Fruit fly (Drosophila melanogaster) whole organism, embryonic: Measurements from ENCODE around the gene Nep2.

ENCODE experiments used
- Asciz ChIP-seq: fragments of 200-800 bp; sonication (Bioruptor generic); optimal IDR thresholded peaks from 2 replicates; lab custom pipeline; 2017; ENCODE audit warnings: missing biosample characterization, mild to moderate bottlenecking, missing genetic modification characterization, missing genetic modification reagents
- Bgb ChIP-seq: fragments of 200-800 bp; sonication (Bioruptor generic); IDR thresholded peaks from 2 replicates; pipeline ENCODE4 v1.3.6; 2022; ENCODE audit warnings: missing biosample characterization, missing genetic modification characterization; ENCODE audit not compliant: partially characterized antibody
- CG10462 ChIP-seq: fragments of 200-800 bp; sonication (Bioruptor generic); optimal IDR thresholded peaks from 2 replicates; lab custom pipeline; 2016; ENCODE audit warnings: missing biosample characterization, missing genetic modification characterization
- CG11695 ChIP-seq: fragments of 200-800 bp; sonication (Bioruptor generic); IDR thresholded peaks from 3 replicates; pipeline ENCODE4 v1.3.6; 2022; ENCODE audit warnings: missing biosample characterization, missing genetic modification characterization
- CG12071 ChIP-seq: fragments of 200-800 bp; sonication (Bioruptor generic); optimal IDR thresholded peaks from 3 replicates; lab custom pipeline; 2018; ENCODE audit warnings: missing biosample characterization, mild to moderate bottlenecking, missing genetic modification characterization
- CG12104 ChIP-seq: fragments of 200-800 bp; sonication (Bioruptor generic); optimal IDR thresholded peaks from 3 replicates; lab custom pipeline; 2016; ENCODE audit warnings: missing biosample characterization, missing genetic modification characterization
- CG13894 ChIP-seq: fragments of 200-800 bp; sonication (Bioruptor generic); optimal IDR thresholded peaks from 3 replicates; lab custom pipeline; 2018; ENCODE audit warnings: missing biosample characterization, mild to moderate bottlenecking, missing genetic modification characterization, moderate library complexity
- CG14014 ChIP-seq: fragments of 200-800 bp; sonication (Bioruptor generic); IDR thresholded peaks from 2 replicates; pipeline ENCODE4 v1.3.6; 2022; ENCODE audit warnings: missing biosample characterization, missing genetic modification characterization
- CG14050 ChIP-seq: fragments of 200-800 bp; sonication (Bioruptor generic); IDR thresholded peaks from 3 replicates; pipeline ENCODE4 v1.3.6; 2022; ENCODE audit warnings: missing biosample characterization, missing genetic modification characterization
- CG15269 ChIP-seq: fragments of 200-800 bp; sonication (Bioruptor generic); optimal IDR thresholded peaks from 2 replicates; lab custom pipeline; 2018; ENCODE audit warnings: missing biosample characterization, mild to moderate bottlenecking, missing genetic modification characterization, moderate library complexity
- CG15696 ChIP-seq: fragments of 200-800 bp; sonication (Bioruptor generic); optimal IDR thresholded peaks from 2 replicates; lab custom pipeline; 2019; ENCODE audit warnings: missing biosample characterization, mild to moderate bottlenecking, missing genetic modification characterization, moderate library complexity
- CG17361 ChIP-seq: fragments of 200-800 bp; sonication (Bioruptor generic); IDR thresholded peaks from 3 replicates; pipeline ENCODE4 v1.3.6; 2022; ENCODE audit warnings: missing biosample characterization, missing genetic modification characterization
- CG17385 ChIP-seq: fragments of 200-800 bp; sonication (Bioruptor generic); optimal IDR thresholded peaks from 3 replicates; lab custom pipeline; 2018; ENCODE audit warnings: missing biosample characterization, mild to moderate bottlenecking, missing genetic modification characterization
- CG32772 ChIP-seq: fragments of 200-800 bp; sonication (Bioruptor generic); IDR thresholded peaks from 2 replicates; pipeline ENCODE4 v1.3.6; 2022; ENCODE audit warnings: missing biosample characterization, missing genetic modification characterization
- CG3407 ChIP-seq: fragments of 200-800 bp; sonication (Bioruptor generic); optimal IDR thresholded peaks from 2 replicates; lab custom pipeline; 2018; ENCODE audit warnings: missing biosample characterization, mild to moderate bottlenecking, missing genetic modification characterization
- CG3995 ChIP-seq: fragments of 200-800 bp; sonication (Bioruptor generic); optimal IDR thresholded peaks from 3 replicates; lab custom pipeline; 2016; ENCODE audit warnings: missing biosample characterization, missing genetic modification characterization
- CG42726 ChIP-seq: fragments of 200-800 bp; sonication (Bioruptor generic); IDR thresholded peaks from 2 replicates; pipeline ENCODE4 v1.3.6; 2022; ENCODE audit warnings: missing biosample characterization, missing genetic modification characterization; ENCODE audit not compliant: partially characterized antibody
- CG4707 ChIP-seq: fragments of 200-800 bp; sonication (Bioruptor generic); optimal IDR thresholded peaks from 2 replicates; lab custom pipeline; 2018; ENCODE audit warnings: missing biosample characterization, mild to moderate bottlenecking, missing genetic modification characterization, moderate library complexity
- CG5953 ChIP-seq: fragments of 200-800 bp; sonication (Bioruptor generic); IDR thresholded peaks from 2 replicates; pipeline ENCODE4 v1.3.6; 2022; ENCODE audit warnings: missing biosample characterization, missing genetic modification characterization
- CG6175 ChIP-seq: fragments of 200-800 bp; sonication (Bioruptor generic); IDR thresholded peaks from 3 replicates; pipeline ENCODE4 v1.3.6; 2022; ENCODE audit warnings: missing biosample characterization, missing genetic modification characterization
- CG8944 ChIP-seq: fragments of 200-800 bp; sonication (Bioruptor generic); optimal IDR thresholded peaks from 3 replicates; lab custom pipeline; 2016; ENCODE audit warnings: missing biosample characterization, missing genetic modification characterization
- Dek ChIP-seq: fragments of 200-800 bp; sonication (Bioruptor generic); optimal IDR thresholded peaks from 3 replicates; lab custom pipeline; 2019; ENCODE audit warnings: missing biosample characterization, mild to moderate bottlenecking, missing genetic modification characterization, moderate library complexity
- Dfd ChIP-seq, 2 experiments: fragments of >200 bp; optimal IDR thresholded peaks; 2 replicates each; lab custom pipeline; 2017; ENCODE audit warnings: missing biosample characterization in 2 of 2, missing genetic modification characterization in 2 of 2
- Dp ChIP-seq: fragments of 200-800 bp; sonication (Bioruptor generic); optimal IDR thresholded peaks from 2 replicates; lab custom pipeline; 2018; ENCODE audit warnings: missing biosample characterization, mild to moderate bottlenecking, missing genetic modification characterization, moderate library complexity
- E2f2 ChIP-seq: fragments of 200-800 bp; sonication (Bioruptor generic); IDR thresholded peaks from 2 replicates; pipeline ENCODE4 v1.3.6; 2022; ENCODE audit warnings: missing biosample characterization, missing genetic modification characterization
- ERR ChIP-seq: fragments of 200-800 bp; sonication (Bioruptor generic); optimal IDR thresholded peaks from 2 replicates; lab custom pipeline; 2016; ENCODE audit warnings: missing biosample characterization, missing genetic modification characterization
- Ets65A ChIP-seq: fragments of 200-800 bp; sonication (Bioruptor generic); peaks from one replicate; lab custom pipeline; 2016; ENCODE audit warnings: missing biosample characterization, missing genetic modification characterization
- H15 ChIP-seq: fragments of 200-800 bp; sonication (Bioruptor generic); IDR thresholded peaks from 3 replicates; pipeline ENCODE4 v1.3.6; 2022; ENCODE audit warnings: missing biosample characterization, missing genetic modification characterization
- Hr51 ChIP-seq, 2 experiments: fragments of 200-800 bp; sonication (Bioruptor generic); optimal IDR thresholded peaks; 2 replicates in 1 of 2; 3 replicates in 1 of 2; lab custom pipeline; 2016 to 2018; ENCODE audit warnings: missing biosample characterization in 2 of 2, missing genetic modification characterization in 2 of 2, mild to moderate bottlenecking in 1 of 2, moderate library complexity in 1 of 2
- Lim3 ChIP-seq: fragments of 200-800 bp; sonication (Bioruptor generic); IDR thresholded peaks from 2 replicates; pipeline ENCODE4 v1.3.6; 2022; ENCODE audit warnings: missing biosample characterization, missing genetic modification characterization
- MESR4 ChIP-seq: fragments of 200-800 bp; sonication (Bioruptor generic); optimal IDR thresholded peaks from 2 replicates; lab custom pipeline; 2018; ENCODE audit warnings: missing biosample characterization, mild to moderate bottlenecking, missing genetic modification characterization, moderate library complexity
- Max ChIP-seq: fragments of 200-800 bp; sonication (Bioruptor generic); optimal IDR thresholded peaks from 2 replicates; lab custom pipeline; 2016; ENCODE audit warnings: missing biosample characterization, mild to moderate bottlenecking, missing genetic modification characterization
- NC2α ChIP-seq: fragments of 200-800 bp; sonication (Bioruptor generic); optimal IDR thresholded peaks from 2 replicates; lab custom pipeline; 2016; ENCODE audit warnings: missing biosample characterization, missing genetic modification characterization
- Oaz ChIP-seq: fragments of 200-800 bp; sonication (Bioruptor generic); IDR thresholded peaks from 2 replicates; pipeline ENCODE4 v1.3.6; 2022; ENCODE audit warnings: missing biosample characterization, missing genetic modification characterization
- Rfx ChIP-seq: fragments of 200-800 bp; sonication (Bioruptor generic); IDR thresholded peaks from 2 replicates; pipeline ENCODE4 v1.3.6; 2022; ENCODE audit warnings: missing biosample characterization, missing genetic modification characterization
- ara ChIP-seq: fragments of 200-800 bp; sonication (Bioruptor generic); IDR thresholded peaks from 2 replicates; pipeline ENCODE4 v1.3.6; 2022; ENCODE audit warnings: missing biosample characterization, missing genetic modification characterization
- bab2 ChIP-seq: fragments of 200-800 bp; sonication (Bioruptor generic); optimal IDR thresholded peaks from 2 replicates; lab custom pipeline; 2016; ENCODE audit warnings: missing biosample characterization, missing genetic modification characterization
- bigmax ChIP-seq: fragments of 200-800 bp; sonication (Bioruptor generic); optimal IDR thresholded peaks from 2 replicates; lab custom pipeline; 2018; ENCODE audit warnings: missing biosample characterization, mild to moderate bottlenecking, missing genetic modification characterization
- eyg ChIP-seq: fragments of 200-800 bp; sonication (Bioruptor generic); optimal IDR thresholded peaks from 3 replicates; lab custom pipeline; 2016; ENCODE audit warnings: missing biosample characterization, missing genetic modification characterization
- fd96Cb ChIP-seq: fragments of 200-800 bp; sonication (Bioruptor generic); optimal IDR thresholded peaks from 2 replicates; lab custom pipeline; 2018; ENCODE audit warnings: missing biosample characterization, mild to moderate bottlenecking, missing genetic modification characterization, moderate library complexity
- gsb-n ChIP-seq: fragments of 200-800 bp; sonication (Bioruptor generic); optimal IDR thresholded peaks from 3 replicates; lab custom pipeline; 2018; ENCODE audit warnings: missing biosample characterization, mild to moderate bottlenecking, missing genetic modification characterization
- her ChIP-seq: fragments of 200-800 bp; sonication (Bioruptor generic); optimal IDR thresholded peaks from 2 replicates; lab custom pipeline; 2016; ENCODE audit warnings: missing biosample characterization, missing genetic modification characterization
- ind ChIP-seq: fragments of 200-800 bp; sonication (Bioruptor generic); optimal IDR thresholded peaks from 3 replicates; lab custom pipeline; 2016; ENCODE audit warnings: missing biosample characterization, missing genetic modification characterization
- jigr1 ChIP-seq: fragments of 200-800 bp; sonication (Bioruptor generic); IDR thresholded peaks from 3 replicates; pipeline ENCODE4 v1.3.6; 2022; ENCODE audit warnings: missing biosample characterization, missing genetic modification characterization
- kah ChIP-seq: fragments of 200-800 bp; sonication (Bioruptor generic); optimal IDR thresholded peaks from 2 replicates; lab custom pipeline; 2018; ENCODE audit warnings: missing biosample characterization, mild to moderate bottlenecking, missing genetic modification characterization
- ken ChIP-seq: fragments of 200-800 bp; sonication (Bioruptor generic); IDR thresholded peaks from 3 replicates; pipeline ENCODE4 v1.3.6; 2022; ENCODE audit warnings: missing biosample characterization, missing genetic modification characterization
- pros ChIP-seq: fragments of 200-800 bp; sonication (Bioruptor generic); optimal IDR thresholded peaks from 3 replicates; lab custom pipeline; 2019; ENCODE audit warnings: missing biosample characterization, mild to moderate bottlenecking, missing genetic modification characterization, moderate library complexity
- salm ChIP-seq: fragments of 200-800 bp; sonication (Bioruptor generic); optimal IDR thresholded peaks from 2 replicates; lab custom pipeline; 2018; ENCODE audit warnings: missing biosample characterization, mild to moderate bottlenecking, missing genetic modification characterization
- sens ChIP-seq: fragments of 200-800 bp; sonication (Bioruptor generic); peaks from one replicate; lab custom pipeline; 2016; ENCODE audit warnings: missing biosample characterization, missing genetic modification characterization
- so ChIP-seq: fragments of 200-800 bp; sonication (Bioruptor generic); IDR thresholded peaks from 3 replicates; pipeline ENCODE4 v1.3.6; 2022; ENCODE audit warnings: missing biosample characterization, missing genetic modification characterization
- twi ChIP-seq: fragments of 200-800 bp; optimal IDR thresholded peaks from 2 replicates; lab custom pipeline; 2019; ENCODE audit warnings: missing biosample characterization, mild to moderate bottlenecking, missing genetic modification characterization, moderate library complexity
- vfl ChIP-seq: fragments of 200-800 bp; sonication (Bioruptor generic); optimal IDR thresholded peaks from 2 replicates; lab custom pipeline; 2016; ENCODE audit warnings: missing biosample characterization, missing genetic modification characterization

Gene Nep2

dm6 chr3R:4713775-4714360 lies 17.8 kb downstream of the Nep2 start, which contains the start of gene eIF3f1 (continued):
- peak; percentile 98 for TF ChIP-seq MESR4 (GFP tag; lab: Kevin White, UChicago)
- peak; percentile 45 for TF ChIP-seq her (GFP tag; lab: Kevin White, UChicago)
- TF ChIP-seq Oaz = no peak
- TF ChIP-seq CG3995 = peak; percentile 25
- no peak for TF ChIP-seq pros (GFP tag; lab: Kevin White, UChicago)
- TF ChIP-seq CG12104 = no peak
- TF ChIP-seq Ets65A (GFP tag; lab: Kevin White, UChicago) = no peak
- no peak for TF ChIP-seq salm (tag; lab: Kevin White, UChicago)
- TF ChIP-seq twi (tag; lab: Kevin White, UChicago) = no peak
- no peak for TF ChIP-seq ara (GFP tag; lab: Robert Waterston, UW)
- TF ChIP-seq eyg (GFP tag; lab: Kevin White, UChicago) = no peak
- 0 out of 3 replicates have a peak, but pooled peaks have one; percentile 40 for TF ChIP-seq CG17361 (GFP tag; lab: Robert Waterston, UW)
- TF ChIP-seq Hr51 (GFP tag; optimal IDR thresholded peaks at IDR 0.05; lab: Kevin White, UChicago) = peak in 1 of 2 experiments; percentile 9
- TF ChIP-seq CG13894 (tag; lab: Kevin White, UChicago) = no peak
- no peak for TF ChIP-seq fd96Cb (tag; lab: Kevin White, UChicago)
- TF ChIP-seq CG11695 (GFP tag; lab: Robert Waterston, UW) = no peak
- no peak for TF ChIP-seq CG5953 (GFP tag; lab: Robert Waterston, UW)
- TF ChIP-seq bigmax (GFP tag; lab: Kevin White, UChicago) = no peak
- TF ChIP-seq Rfx (GFP tag; lab: Robert Waterston, UW) = peak; percentile 70
- TF ChIP-seq CG32772 (GFP tag; lab: Robert Waterston, UW) = no peak
- TF ChIP-seq jigr1 (GFP tag; lab: Robert Waterston, UW) = no peak
- peak; percentile 65 for TF ChIP-seq ERR (GFP tag; lab: Kevin White, UChicago)
- no peak for TF ChIP-seq CG12071 (GFP tag; lab: Kevin White, UChicago)
- no peak for TF ChIP-seq CG14050
- TF ChIP-seq H15 (GFP tag; lab: Robert Waterston, UW) = 0 out of 3 replicates have a peak, but pooled peaks have one; percentile 32
- no peak for TF ChIP-seq so (GFP tag; lab: Robert Waterston, UW)
- no peak for TF ChIP-seq gsb-n
- TF ChIP-seq Dp = peak; percentile 90
- no peak for TF ChIP-seq vfl (GFP tag; lab: Kevin White, UChicago)
- TF ChIP-seq sens = peak; percentile 23
- TF ChIP-seq CG42726 (GFP tag; lab: Robert Waterston, UW) = peak; percentile 99
- no peak for TF ChIP-seq bab2 (GFP tag; lab: Kevin White, UChicago)
- TF ChIP-seq CG14014 (GFP tag; lab: Robert Waterston, UW) = no peak
- no peak for TF ChIP-seq CG17385 (GFP tag; lab: Kevin White, UChicago)
- no peak for TF ChIP-seq CG6175
- TF ChIP-seq Asciz (GFP tag; lab: Kevin White, UChicago) = no peak
- no peak for TF ChIP-seq Dek
- TF ChIP-seq Dfd (GFP tag; optimal IDR thresholded peaks at IDR 0.05; lab: Kevin White, UChicago) = no peak
- TF ChIP-seq CG15269 (tag; lab: Kevin White, UChicago) = no peak
- TF ChIP-seq ken (GFP tag; lab: Robert Waterston, UW) = no peak
- TF ChIP-seq E2f2 = peak; percentile 94
- no peak for TF ChIP-seq CG4707
- TF ChIP-seq Max = peak; percentile 63
- no peak for TF ChIP-seq CG10462 (GFP tag; lab: Kevin White, UChicago)
- no peak for TF ChIP-seq ind (GFP tag; lab: Kevin White, UChicago)
- TF ChIP-seq NC2α (GFP tag; lab: Kevin White, UChicago) = no peak
- TF ChIP-seq kah = no peak
- no peak for TF ChIP-seq Lim3 (GFP tag; lab: Robert Waterston, UW)
- TF ChIP-seq CG8944 (GFP tag; lab: Kevin White, UChicago) = no peak
- TF ChIP-seq Bgb (GFP tag; lab: Robert Waterston, UW) = peak; percentile 100
- TF ChIP-seq CG15696 (tag; lab: Kevin White, UChicago) = no peak
- TF ChIP-seq CG3407 = no peak
